Fruit fly (Drosophila melanogaster): Measurements from ENCODE around the gene Eip74EF.

Eip74EF gene

dm6 chr3L:17603528-17604414 is 15.4 kb downstream of the Eip74EF start:
- TF ChIP-seq CG17801 (GFP tag; optimal IDR thresholded peaks at IDR 0.05; ENCODE audit: partially characterized antibody): no peak

DNA sequence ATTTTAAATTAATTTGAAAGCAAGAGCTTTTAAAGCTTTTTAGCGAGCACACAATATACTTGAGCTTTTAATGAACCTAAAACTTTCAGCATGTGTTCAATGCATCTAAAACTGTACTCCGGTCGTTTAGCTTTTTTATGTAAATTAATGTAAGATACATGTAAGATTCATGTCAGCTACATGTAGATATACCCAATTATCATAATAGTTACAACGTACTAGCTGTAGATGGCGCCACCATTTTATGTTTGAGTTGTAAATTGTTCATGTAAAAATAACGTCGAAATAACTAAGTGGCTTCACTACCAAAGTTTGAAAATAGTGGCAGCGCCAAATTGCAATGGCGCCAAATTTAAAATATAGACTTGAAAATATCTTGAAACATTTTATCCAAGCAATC is 22.2 kb downstream of the Eip74EF start:
- peak; percentile 87 for TF ChIP-seq CG17801 (GFP tag; optimal IDR thresholded peaks at IDR 0.05; ENCODE audit: partially characterized antibody)

DNA sequence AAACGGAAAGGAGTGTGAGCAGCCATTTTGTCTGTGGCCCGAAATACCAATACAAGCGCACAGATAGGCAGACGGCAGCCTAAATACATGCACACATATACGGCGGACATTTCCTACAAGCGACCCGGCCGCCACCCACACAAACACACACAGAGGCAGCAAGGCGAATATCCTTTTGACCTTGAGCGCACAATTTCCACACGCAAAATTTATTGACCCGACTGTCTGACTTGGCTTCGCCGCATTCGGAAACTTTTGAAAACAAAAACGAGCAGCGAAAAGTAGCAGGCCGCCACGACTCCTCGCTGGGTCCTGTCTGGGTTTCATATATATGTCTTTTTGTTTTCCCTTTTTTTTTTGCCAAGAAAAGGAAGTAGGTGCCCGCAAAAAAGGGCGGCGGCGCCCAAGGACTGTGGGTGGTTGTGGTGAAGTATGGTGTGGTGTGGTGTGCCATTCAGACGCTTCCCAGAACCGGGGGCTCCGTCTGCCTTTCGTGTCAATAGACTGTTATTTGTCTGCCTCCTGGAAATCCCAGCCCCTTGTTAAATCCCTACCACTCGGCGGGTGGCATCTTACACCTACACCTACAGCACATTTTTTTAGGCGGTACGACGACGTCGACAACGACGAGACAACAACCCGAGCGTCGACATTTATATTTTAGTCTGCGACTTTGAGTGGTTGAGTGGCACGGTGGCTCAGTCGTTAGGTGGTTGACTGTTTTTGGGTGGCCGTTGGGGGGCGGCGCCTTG is 23.1 kb downstream of the Eip74EF start:
- TF ChIP-seq CG17801 (GFP tag; optimal IDR thresholded peaks at IDR 0.05; ENCODE audit: partially characterized antibody): no peak

DNA sequence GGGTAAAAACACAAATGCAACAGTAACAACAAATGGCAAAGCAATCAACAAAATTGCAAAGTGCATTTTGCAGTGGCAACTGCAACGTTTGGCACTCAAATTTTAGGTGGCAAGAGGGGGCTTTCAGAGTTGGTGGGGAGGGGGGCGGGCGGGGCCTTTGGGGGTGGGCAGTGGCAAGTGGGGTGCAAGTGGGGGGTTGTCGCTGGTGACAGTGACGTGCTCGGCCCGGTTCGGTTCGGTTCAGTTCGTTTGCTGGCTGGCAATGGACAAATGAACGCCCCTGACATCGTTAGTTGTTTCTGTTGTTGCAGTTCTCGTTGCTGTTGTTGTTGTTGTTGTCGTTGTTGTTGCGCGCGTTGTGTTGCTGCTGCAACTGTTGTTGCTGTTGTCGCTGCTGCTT is 26.0 kb downstream of the Eip74EF start:
- TF ChIP-seq CG17801 (GFP tag; optimal IDR thresholded peaks at IDR 0.05; ENCODE audit: partially characterized antibody): no peak

DNA sequence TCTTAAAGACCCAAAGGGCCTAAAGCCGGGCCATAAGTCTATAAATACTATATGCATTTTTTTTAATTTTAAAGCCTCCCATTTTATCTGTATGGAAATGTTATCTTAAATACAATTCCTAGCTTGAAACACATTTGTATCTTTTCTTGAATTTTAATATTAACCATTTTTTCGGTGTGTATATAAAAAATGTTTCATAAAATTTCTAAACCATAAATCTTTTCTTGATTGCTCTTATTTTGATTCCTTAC is 28.0 kb downstream of the Eip74EF start:
- no peak for TF ChIP-seq CG17801 (GFP tag; optimal IDR thresholded peaks at IDR 0.05; ENCODE audit: partially characterized antibody)

- TF ChIP-seq CG17801 (GFP tag; optimal IDR thresholded peaks at IDR 0.05; ENCODE audit: partially characterized antibody): no peak
These were observed 28.5 kb downstream of the Eip74EF start for dm6 chr3L:17590455-17591216.

dm6 chr3L:17590049-17590448 is 29.1 kb downstream of the Eip74EF start:
- TF ChIP-seq CG17801 (GFP tag; optimal IDR thresholded peaks at IDR 0.05; ENCODE audit: partially characterized antibody): no peak

DNA sequence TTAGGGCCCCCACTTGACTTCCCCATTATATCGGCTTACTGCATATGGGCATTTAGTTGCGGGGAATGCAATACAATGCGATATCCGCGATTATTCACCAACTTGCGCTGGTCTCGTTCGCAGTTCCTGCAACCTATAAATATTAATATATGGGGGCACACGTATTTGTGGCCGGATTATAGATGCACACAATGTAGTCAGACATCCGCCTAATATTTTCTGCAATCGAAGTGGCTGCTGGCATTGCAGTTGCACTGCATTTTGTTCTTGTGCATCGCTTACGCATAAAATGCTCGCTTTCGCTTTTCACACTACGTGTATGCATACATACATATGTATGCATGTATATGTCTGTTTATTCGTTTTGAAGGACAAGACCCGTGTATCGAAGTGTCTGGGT is 30.4 kb downstream of the Eip74EF start:
- TF ChIP-seq CG17801 (GFP tag; optimal IDR thresholded peaks at IDR 0.05; ENCODE audit: partially characterized antibody): no peak

DNA sequence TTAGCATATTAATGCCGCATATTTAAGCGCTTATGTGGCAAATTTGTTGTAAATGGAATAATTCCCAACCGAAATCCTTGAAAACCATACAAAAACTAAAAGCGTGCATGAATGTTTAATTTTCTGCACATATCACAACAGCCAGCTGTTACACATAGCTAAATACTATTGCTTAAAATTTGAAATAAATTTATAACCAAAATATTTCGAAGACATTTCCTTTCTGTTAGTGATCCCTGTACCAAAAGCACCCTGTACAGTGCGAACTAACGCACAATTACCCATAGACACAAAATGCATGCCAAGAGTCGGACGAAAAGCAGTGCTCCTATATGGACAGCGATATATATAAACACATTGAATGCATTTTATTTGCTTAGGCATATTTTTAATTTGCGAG is 31.2 kb downstream of the Eip74EF start:
- no peak for TF ChIP-seq CG17801 (GFP tag; optimal IDR thresholded peaks at IDR 0.05; ENCODE audit: partially characterized antibody)

DNA sequence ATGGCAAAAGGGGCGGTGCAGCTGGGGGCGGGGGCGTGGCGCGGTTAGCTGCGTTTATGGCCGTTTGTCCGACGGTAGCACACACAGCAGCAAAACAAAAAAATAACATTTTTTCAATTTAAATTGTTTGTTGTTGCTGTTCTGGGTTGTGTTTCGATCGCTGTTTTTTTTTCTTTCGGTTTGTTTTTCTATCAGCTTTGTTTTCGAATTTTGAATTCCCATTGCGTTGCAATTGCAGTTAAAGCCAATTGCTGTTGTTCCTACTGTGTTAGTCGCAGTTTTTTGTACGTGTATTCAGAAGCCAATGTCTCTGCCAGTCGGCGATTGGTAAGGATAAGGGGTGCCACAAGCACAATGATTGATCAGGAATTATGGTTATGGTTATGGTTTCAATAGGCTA is 31.8 kb downstream of the Eip74EF start:
- no peak for TF ChIP-seq CG17801 (GFP tag; optimal IDR thresholded peaks at IDR 0.05; ENCODE audit: partially characterized antibody)

DNA sequence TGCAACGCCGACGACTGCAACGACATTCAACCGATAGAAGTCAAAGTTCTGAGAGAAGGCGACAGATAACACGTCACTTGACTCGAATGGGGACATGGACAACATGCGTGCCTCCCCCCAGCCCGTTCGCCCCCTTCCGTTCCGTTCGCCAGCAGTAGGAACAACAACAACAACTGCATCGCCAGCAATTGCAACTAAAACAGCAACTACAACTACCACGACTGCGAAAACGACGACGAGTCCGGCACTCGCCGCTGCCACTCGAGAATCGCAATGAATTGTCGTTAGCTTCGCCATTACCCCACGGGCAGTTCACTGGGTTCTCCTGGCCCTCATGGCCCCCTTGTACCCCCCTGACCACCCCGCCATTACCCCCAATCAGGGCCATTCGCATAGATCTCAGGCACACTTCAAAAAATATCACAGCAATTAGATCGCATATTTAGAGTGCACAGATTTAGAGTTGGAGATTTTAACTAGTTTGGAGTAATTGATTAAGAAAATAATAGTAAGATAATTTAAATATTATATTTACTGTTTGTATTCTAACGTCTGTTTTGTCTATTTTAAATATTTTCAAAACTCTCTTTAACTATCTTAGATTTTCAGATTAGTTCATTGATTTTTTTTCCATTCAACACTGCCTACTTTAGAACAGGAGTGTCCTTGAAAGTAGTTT is 32.6 kb downstream of the Eip74EF start:
- TF ChIP-seq CG17801 (GFP tag; optimal IDR thresholded peaks at IDR 0.05; ENCODE audit: partially characterized antibody): no peak

- no peak for TF ChIP-seq CG17801 (GFP tag; optimal IDR thresholded peaks at IDR 0.05; ENCODE audit: partially characterized antibody)
These were observed 34.4 kb downstream of the Eip74EF start for dm6 chr3L:17584718-17585117.

dm6 chr3L:17579626-17580025 is 39.5 kb downstream of the Eip74EF start:
- TF ChIP-seq CG17801 (GFP tag; optimal IDR thresholded peaks at IDR 0.05; ENCODE audit: partially characterized antibody): no peak

DNA sequence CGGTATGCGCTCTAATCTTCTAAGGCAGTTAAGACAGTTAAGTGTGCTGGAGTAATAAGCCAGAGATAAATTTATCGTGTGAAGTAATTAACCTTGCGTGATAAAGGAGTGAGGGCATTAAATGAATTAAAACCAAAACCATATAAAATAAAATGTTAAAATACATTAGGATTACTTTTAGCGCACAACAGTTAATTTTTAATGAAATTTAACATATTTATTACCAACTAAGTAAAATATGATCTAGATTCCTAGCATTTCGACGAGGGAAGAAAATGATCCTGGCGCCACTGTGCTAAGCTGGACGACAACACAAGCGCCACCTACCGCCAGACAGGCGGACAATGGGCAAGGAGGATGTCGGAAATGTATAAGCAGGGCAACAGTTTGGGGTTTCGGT is 40.0 kb downstream of the Eip74EF start:
- TF ChIP-seq CG17801 (GFP tag; optimal IDR thresholded peaks at IDR 0.05; ENCODE audit: partially characterized antibody): no peak

dm6 chr3L:17578413-17578812 is 40.7 kb downstream of the Eip74EF start:
- TF ChIP-seq CG17801 (GFP tag; optimal IDR thresholded peaks at IDR 0.05; ENCODE audit: partially characterized antibody): no peak

Measured in ovary, adult (tissue).